Worm (Caenorhabditis elegans): ENCODE measurements around the gene srv-25.
"Not testable (repeated sequence)": the region's sequence is repeated elsewhere in the genome, so short reads cannot be mapped to it uniquely, and the experiment has no call there.

The srv-25 gene

ce11 chrIV:6253000-6253399, 50.5 kb downstream of the srv-25 start, which contains the start of gene T13A10.2:
Gene T13A10.2, plus strand, starts transcription at chrIV:6253300.
- TF ChIP-seq unc-62 (GFP tag; optimal IDR thresholded peaks at IDR 0.05): not testable (repeated sequence)

Measured in whole organism, dauer.